Worm (Caenorhabditis elegans) whole organism, late embryonic: ENCODE data around the gene unc-68.

Experiments
- ceh-22 ChIP-seq: sonication (generic microtip); optimal IDR thresholded peaks from 2 replicates; lab custom pipeline; 2017; ENCODE audit warnings: missing biosample characterization, missing genetic modification characterization
- ets-4 ChIP-seq: sonication (generic microtip); optimal IDR thresholded peaks from 2 replicates; lab custom pipeline; 2016; ENCODE audit warnings: missing genetic modification characterization, missing compliant biosample characterization
- fkh-10 ChIP-seq: fragments of 150-350 bp; optimal IDR thresholded peaks from 2 replicates; lab custom pipeline; 2014; ENCODE audit warnings: missing biosample characterization, missing genetic modification reagents, missing genetic modification characterization
- gmeb-2 ChIP-seq: sonication (generic microtip); optimal IDR thresholded peaks from 2 replicates; lab custom pipeline; 2016; ENCODE audit warnings: missing genetic modification characterization, inconsistent platforms, missing compliant biosample characterization
- hlh-30 ChIP-seq: sonication (generic microtip); optimal IDR thresholded peaks from 2 replicates; lab custom pipeline; 2017; ENCODE audit warnings: antibody characterized with exemption, missing genetic modification characterization, missing compliant biosample characterization; ENCODE audit not compliant: insufficient read depth
- hlh-8 ChIP-seq: sonication (generic microtip); optimal IDR thresholded peaks from 2 replicates; lab custom pipeline; 2016; ENCODE audit warnings: missing genotype, missing genetic modification characterization, missing compliant biosample characterization
- lin-11 ChIP-seq: fragments of 200-800 bp; sonication (Bioruptor generic); optimal IDR thresholded peaks from 2 replicates; lab custom pipeline; 2018; ENCODE audit warnings: mild to moderate bottlenecking, missing genetic modification characterization, missing compliant biosample characterization
- madf-2 ChIP-seq: sonication (generic microtip); optimal IDR thresholded peaks from 2 replicates; lab custom pipeline; 2017; ENCODE audit warnings: missing genetic modification characterization, missing compliant biosample characterization
- nhr-11 ChIP-seq: fragments of 150-350 bp; optimal IDR thresholded peaks from 2 replicates; lab custom pipeline; 2014; ENCODE audit warnings: missing biosample characterization, missing genetic modification characterization
- npax-4 ChIP-seq: sonication (generic microtip); optimal IDR thresholded peaks from 2 replicates; lab custom pipeline; 2016; ENCODE audit warnings: missing genetic modification characterization, missing compliant biosample characterization
- odd-2 ChIP-seq: sonication (generic microtip); optimal IDR thresholded peaks from 2 replicates; lab custom pipeline; 2017; ENCODE audit warnings: antibody characterized with exemption, mild to moderate bottlenecking, missing genetic modification characterization, missing compliant biosample characterization
- pag-3 ChIP-seq: sonication (generic microtip); optimal IDR thresholded peaks from 2 replicates; lab custom pipeline; 2016; ENCODE audit warnings: missing compliant biosample characterization, missing genetic modification characterization, borderline replicate concordance
- pros-1 ChIP-seq: fragments of 150-350 bp; optimal IDR thresholded peaks from 2 replicates; lab custom pipeline; 2014; ENCODE audit warnings: missing biosample characterization, missing genetic modification reagents, missing genetic modification characterization
- sox-4 ChIP-seq: sonication (generic microtip); optimal IDR thresholded peaks from 2 replicates; lab custom pipeline; 2017; ENCODE audit warnings: mild to moderate bottlenecking, missing genetic modification characterization, inconsistent platforms, missing compliant biosample characterization
- tbx-2 ChIP-seq: sonication (generic microtip); optimal IDR thresholded peaks from 2 replicates; lab custom pipeline; 2016; ENCODE audit warnings: missing genetic modification characterization, missing compliant biosample characterization
- unc-55 ChIP-seq: sonication (generic microtip); optimal IDR thresholded peaks from 2 replicates; lab custom pipeline; 2017; ENCODE audit warnings: missing biosample characterization, missing genetic modification reagents, missing genetic modification characterization

unc-68 gene

DNA sequence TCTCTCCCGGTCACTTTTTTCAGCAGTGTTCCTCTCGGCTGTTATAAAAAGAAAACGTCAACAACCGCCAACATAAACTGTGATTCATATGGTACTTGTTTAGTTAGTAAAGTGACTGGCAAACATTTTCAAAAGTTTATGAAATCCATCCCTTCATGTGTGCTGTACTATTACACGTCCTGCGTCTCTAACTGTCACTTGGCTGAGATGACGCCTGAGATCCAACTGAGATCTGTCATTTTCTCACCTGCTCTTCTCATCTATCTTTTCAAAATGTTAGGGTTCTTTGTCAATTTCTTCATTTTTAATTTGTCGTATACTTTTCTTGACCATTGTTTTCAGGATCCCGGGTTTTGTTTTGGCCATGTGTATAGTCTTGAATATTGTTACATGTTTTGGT is 54.1 kb downstream of the unc-68 start:
- peak; percentile 88 for TF ChIP-seq unc-55 (GFP tag; lab: Kevin White, UChicago)
- TF ChIP-seq pros-1 (tag; lab: Kevin White, UChicago) = no peak
- TF ChIP-seq hlh-30 = no peak
- TF ChIP-seq lin-11 (tag; lab: Kevin White, UChicago) = no peak
- no peak for TF ChIP-seq madf-2

- TF ChIP-seq pag-3 (tag; lab: Kevin White, UChicago) (no peak), sox-4 (tag; lab: Kevin White, UChicago) (no peak), gmeb-2 (tag; lab: Kevin White, UChicago) (no peak), ceh-22 (tag; lab: Kevin White, UChicago) (no peak), npax-4 (tag; lab: Kevin White, UChicago) (no peak), odd-2 (tag; lab: Kevin White, UChicago) (no peak), ets-4 (no peak), fkh-10 (GFP tag; lab: Kevin White, UChicago) (no peak)
Observed at ce11 chrV:6870004-6870403, 58.8 kb downstream of the unc-68 start, which contains the start of gene frpr-18. TSS of gene frpr-18 (plus strand) at chrV:6870304.

- TF ChIP-seq tbx-2 = no peak
- TF ChIP-seq nhr-11 (tag; lab: Kevin White, UChicago) = no peak
- TF ChIP-seq hlh-8 (tag; lab: Kevin White, UChicago) = no peak
Observed at ce11 chrV:6854711-6855110, 74.1 kb downstream of the unc-68 start, which contains the start of gene gpa-10. TSS of gene gpa-10 (minus strand) at chrV:6854811.
